Fruit fly (Drosophila melanogaster): ENCODE measurements around the gene Uros2.

The Uros2 gene

dm6 chr3R:15792427-15792826, 4.1 kb downstream of the Uros2 start, which contains the start of gene Acyp2 (continued):
- TF ChIP-seq Deaf1 (tag; optimal IDR thresholded peaks at IDR 0.05) (no peak), CG4617 (GFP tag; optimal IDR thresholded peaks at IDR 0.05; ENCODE audit: borderline replicate concordance) (peak; percentile 69), CG15479 (GFP tag; optimal IDR thresholded peaks at IDR 0.05) (no peak), CG12071 (GFP tag; optimal IDR thresholded peaks at IDR 0.05) (no peak), CG3847 (GFP tag; IDR thresholded peaks at IDR 0.05) (peak; percentile 25; the same call in 1 of the 2 replicates), CG6272 (GFP tag; IDR thresholded peaks at IDR 0.05) (no peak), Oli (tag; optimal IDR thresholded peaks at IDR 0.05) (no peak), CG10321 (GFP tag; IDR thresholded peaks at IDR 0.05) (peak; percentile 18; the same call in 1 of the 2 replicates), Ets65A (GFP tag) (peak; percentile 95), CG1603 (tag; optimal IDR thresholded peaks at IDR 0.05) (peak; percentile 77), CG7987 (GFP tag; optimal IDR thresholded peaks at IDR 0.05) (peak; percentile 9), Ssrp (tag; optimal IDR thresholded peaks at IDR 0.05) (no peak), MBD-R2 (GFP tag; IDR thresholded peaks at IDR 0.05) (peak; percentile 88), az2 (GFP tag; optimal IDR thresholded peaks at IDR 0.05) (no peak), CG4707 (GFP tag; optimal IDR thresholded peaks at IDR 0.05) (no peak), dm (GFP tag; optimal IDR thresholded peaks at IDR 0.05) (peak; percentile 9), rib (GFP tag; IDR thresholded peaks at IDR 0.05) (no peak), MTF-1 (GFP tag; optimal IDR thresholded peaks at IDR 0.05; ENCODE audit: borderline replicate concordance) (no peak), CG4730 (GFP tag; IDR thresholded peaks at IDR 0.05) (no peak), CG1832 (GFP tag; optimal IDR thresholded peaks at IDR 0.05) (no peak), usp (GFP tag; optimal IDR thresholded peaks at IDR 0.05) (no peak), CG18476 (GFP tag; optimal IDR thresholded peaks at IDR 0.05) (no peak), Adf1 (GFP tag; IDR thresholded peaks at IDR 0.05) (no peak), psq (GFP tag; optimal IDR thresholded peaks at IDR 0.05) (no peak), crol (GFP tag; IDR thresholded peaks at IDR 0.05) (no peak), trh (GFP tag; optimal IDR thresholded peaks at IDR 0.05) (peak; percentile 19), fru (optimal IDR thresholded peaks at IDR 0.05) (no peak), bcd (GFP tag; optimal IDR thresholded peaks at IDR 0.05) (no peak), Spps (tag; optimal IDR thresholded peaks at IDR 0.05) (no peak), CG6813 (GFP tag; optimal IDR thresholded peaks at IDR 0.05) (no peak), so (GFP tag; IDR thresholded peaks at IDR 0.05) (no peak), CG17186 (GFP tag; optimal IDR thresholded peaks at IDR 0.05) (peak; percentile 44), CkIIα-i1 (GFP tag; IDR thresholded peaks at IDR 0.05) (no peak), CG16863 (GFP tag; optimal IDR thresholded peaks at IDR 0.05) (no peak), CG1024 (GFP tag; IDR thresholded peaks at IDR 0.05) (no peak), btn (GFP tag; optimal IDR thresholded peaks at IDR 0.05) (no peak), her (GFP tag; optimal IDR thresholded peaks at IDR 0.05) (no peak), CG14050 (GFP tag; IDR thresholded peaks at IDR 0.05) (no peak), Kr (GFP tag; optimal IDR thresholded peaks at IDR 0.05) (no peak), abd-A (tag; optimal IDR thresholded peaks at IDR 0.05) (no peak), gfzf (GFP tag; optimal IDR thresholded peaks at IDR 0.05) (peak; percentile 53), CG17385 (GFP tag; optimal IDR thresholded peaks at IDR 0.05) (no peak), NC2α (GFP tag; optimal IDR thresholded peaks at IDR 0.05) (no peak), Doc3 (GFP tag; IDR thresholded peaks at IDR 0.05; ENCODE audit: partially characterized antibody) (peak; percentile 56; the same call in 2 of the 3 replicates), CG10366 (GFP tag; IDR thresholded peaks at IDR 0.05) (no peak), cas (GFP tag; IDR thresholded peaks at IDR 0.05) (no peak), Side (GFP tag; optimal IDR thresholded peaks at IDR 0.05) (peak; percentile 12), CG13894 (tag; optimal IDR thresholded peaks at IDR 0.05) (no peak), CG12769 (tag; optimal IDR thresholded peaks at IDR 0.05) (peak; percentile 8), sc (optimal IDR thresholded peaks at IDR 0.05) (no peak), sc (GFP tag; optimal IDR thresholded peaks at IDR 0.05) (no peak), trem (tag; optimal IDR thresholded peaks at IDR 0.05) (peak; percentile 59), CG9876 (GFP tag; optimal IDR thresholded peaks at IDR 0.05) (peak; percentile 30)

All from whole organism, embryonic.